Fruit fly (Drosophila melanogaster): ENCODE measurements around the gene CG9044.
A peak's percentile ranks its signal among the peaks of the same experiment; 100 is the strongest.

CG9044 gene

DNA sequence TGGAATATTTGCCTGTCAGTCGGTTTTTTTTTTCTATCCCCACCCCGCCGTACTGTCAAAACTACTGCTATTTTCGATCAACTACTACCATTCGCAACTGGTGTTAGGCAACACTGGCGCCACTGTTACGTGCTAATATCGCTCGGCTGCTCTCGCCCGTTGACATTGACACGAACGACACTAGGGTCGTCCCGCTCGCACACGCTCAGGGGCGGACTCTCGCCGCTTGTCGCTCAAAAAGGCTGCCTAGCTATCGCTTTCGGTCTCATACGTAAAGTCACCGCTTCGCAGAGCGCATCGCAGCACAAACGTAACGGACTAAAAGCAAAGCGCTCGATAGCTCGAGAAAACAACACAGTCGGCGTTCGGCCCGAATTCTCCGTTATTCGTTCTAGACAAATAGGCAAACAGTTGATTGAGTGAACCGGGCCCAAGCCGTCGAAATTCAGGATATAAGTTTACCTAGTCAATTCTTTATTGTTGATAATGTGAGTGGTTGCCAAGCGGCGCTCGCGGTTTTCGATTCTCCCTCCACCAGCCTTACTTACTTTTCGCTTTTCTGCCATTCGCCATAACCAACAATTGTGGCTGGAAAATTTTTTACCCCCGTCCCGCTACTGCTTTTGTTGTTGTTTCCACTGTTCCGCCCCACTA, 33.2 kb downstream of the CG9044 start:
- peak; percentile 64 for TF ChIP-seq CG17801 (GFP tag; optimal IDR thresholded peaks at IDR 0.05; ENCODE audit: partially characterized antibody)

- TF ChIP-seq CG17801 (GFP tag; optimal IDR thresholded peaks at IDR 0.05; ENCODE audit: partially characterized antibody), result no peak
These were observed 34.0 kb downstream of the CG9044 start for dm6 chr2L:5983236-5983635.

DNA sequence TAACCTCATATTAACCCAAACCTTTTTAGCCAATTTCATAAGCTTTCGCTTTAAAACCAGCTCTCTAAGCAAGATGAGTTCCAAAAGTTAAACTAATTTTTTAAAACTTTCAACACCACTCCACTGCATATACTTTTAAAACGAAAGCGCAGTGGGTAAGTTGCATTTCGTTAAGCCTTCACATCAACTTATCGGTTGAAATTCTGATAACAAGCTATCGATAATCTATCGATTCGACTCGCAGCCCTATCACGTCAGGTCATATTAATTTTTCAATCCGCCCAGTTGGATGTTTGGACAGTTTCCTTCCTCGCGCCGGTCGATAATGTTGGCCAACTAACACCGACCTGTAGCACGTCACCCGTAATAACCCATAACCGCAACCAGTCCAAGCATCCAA, 36.8 kb downstream of the CG9044 start, which contains the start of gene ifc:
ifc (plus strand) TSS at position 255 of the 400 bp plus-strand sequence.
- TF ChIP-seq CG17801 (GFP tag; optimal IDR thresholded peaks at IDR 0.05; ENCODE audit: partially characterized antibody), result peak; percentile 63

DNA sequence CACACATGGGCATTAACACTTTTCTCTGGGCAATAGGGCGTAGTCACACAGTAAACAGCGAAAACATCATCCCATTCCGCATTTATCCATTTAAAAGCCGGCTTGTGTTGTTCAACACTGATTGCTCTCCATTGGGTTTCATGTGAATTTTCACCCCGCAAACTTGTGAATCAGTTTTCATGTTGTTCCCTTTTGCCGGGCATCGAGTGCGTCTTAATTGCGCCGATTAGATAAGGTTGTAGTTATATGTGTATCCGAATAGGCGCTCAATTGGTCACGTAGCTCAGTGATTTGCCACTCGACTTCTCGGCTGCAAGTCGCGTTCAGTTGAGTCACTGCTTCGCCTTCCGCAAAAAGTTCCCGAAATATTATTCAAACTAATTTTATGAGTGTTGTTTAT, 37.7 kb downstream of the CG9044 start:
- TF ChIP-seq CG17801 (GFP tag; optimal IDR thresholded peaks at IDR 0.05; ENCODE audit: partially characterized antibody), result no peak

DNA sequence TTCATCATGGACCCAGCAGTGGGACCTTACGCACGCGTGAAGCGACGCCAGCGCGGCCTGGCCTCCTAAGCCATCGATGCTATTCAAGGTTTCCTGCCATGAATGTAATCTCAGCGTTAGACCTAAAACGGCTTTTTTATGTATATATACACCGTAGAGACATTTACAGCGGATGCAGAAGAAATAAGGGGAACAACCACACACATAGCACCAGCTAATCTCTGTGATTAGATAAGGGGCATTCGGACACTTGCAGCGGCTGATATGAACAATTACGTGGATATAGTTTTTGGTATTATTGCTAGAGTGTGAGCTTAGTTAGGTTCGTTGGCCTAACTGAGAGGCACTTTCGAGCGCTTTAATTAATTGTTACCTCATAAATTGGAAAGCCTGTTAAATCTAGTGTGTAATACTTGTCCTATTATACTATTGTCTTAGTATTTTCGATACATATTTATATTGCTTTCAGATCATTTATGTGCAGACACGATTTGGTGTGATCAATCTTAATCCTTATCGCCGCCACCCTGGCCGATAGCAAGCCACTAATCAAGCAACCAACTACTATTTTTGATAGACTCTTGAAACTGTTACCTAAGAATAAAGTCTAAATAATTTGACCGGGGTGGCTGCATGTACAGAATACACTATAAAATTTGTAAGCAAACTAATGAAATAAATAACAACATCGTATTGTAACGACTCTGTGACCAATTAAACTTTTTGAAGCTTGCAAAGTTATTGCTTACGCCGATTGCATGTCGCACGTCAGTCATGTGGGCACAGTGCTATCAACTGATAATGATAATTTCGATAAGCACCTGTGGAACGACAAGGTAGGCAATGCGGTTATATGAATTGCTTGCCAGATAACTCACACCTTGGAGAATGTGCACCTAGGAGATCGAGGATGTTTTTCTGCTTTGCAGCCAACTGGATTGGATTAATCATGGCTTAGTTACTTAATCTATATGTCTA, 39.2 kb downstream of the CG9044 start:
- no peak for TF ChIP-seq CG17801 (GFP tag; optimal IDR thresholded peaks at IDR 0.05; ENCODE audit: partially characterized antibody)

- no peak for TF ChIP-seq CG17801 (GFP tag; optimal IDR thresholded peaks at IDR 0.05; ENCODE audit: partially characterized antibody)
These were observed 41.2 kb downstream of the CG9044 start for dm6 chr2L:5990447-5990846.

DNA sequence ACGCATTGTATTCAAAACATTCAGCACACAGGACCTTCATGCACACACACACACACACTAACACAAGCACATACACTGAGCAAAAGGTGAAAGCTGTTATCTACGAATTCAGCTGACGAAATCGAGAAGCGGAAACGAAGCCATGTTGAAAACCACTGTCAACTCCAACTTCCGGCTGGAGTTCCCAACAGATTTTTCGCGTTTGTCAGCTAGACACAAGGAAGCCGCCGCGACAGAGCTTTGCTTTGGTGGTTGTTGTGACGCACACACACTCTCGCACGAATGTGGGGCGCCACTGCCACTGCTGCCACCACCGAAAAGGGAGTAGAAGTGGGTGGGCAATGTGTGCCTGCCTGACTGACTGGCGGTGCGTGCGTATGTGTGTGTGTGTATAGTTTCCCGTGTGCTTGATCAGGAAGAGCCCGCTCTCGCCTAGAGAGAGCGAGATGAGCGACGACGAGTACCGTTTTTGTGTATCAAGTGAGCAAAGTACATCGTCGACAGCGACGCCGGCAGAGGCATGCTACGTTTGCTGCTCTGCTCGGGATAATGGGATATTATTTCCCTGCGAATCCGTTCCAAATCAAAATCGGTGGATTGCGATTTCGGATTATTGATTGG, 48.5 kb downstream of the CG9044 start:
- no peak for TF ChIP-seq CG17801 (GFP tag; optimal IDR thresholded peaks at IDR 0.05; ENCODE audit: partially characterized antibody)

dm6 chr2L:5998383-5998782, 49.1 kb downstream of the CG9044 start:
- TF ChIP-seq CG17801 (GFP tag; optimal IDR thresholded peaks at IDR 0.05; ENCODE audit: partially characterized antibody), result no peak

dm6 chr2L:5999247-5999646, 50.0 kb downstream of the CG9044 start, which contains the start of gene Kdm5:
Kdm5 (minus strand) TSS chr2L:5999501.
- peak; percentile 22 for TF ChIP-seq CG17801 (GFP tag; optimal IDR thresholded peaks at IDR 0.05; ENCODE audit: partially characterized antibody)

DNA sequence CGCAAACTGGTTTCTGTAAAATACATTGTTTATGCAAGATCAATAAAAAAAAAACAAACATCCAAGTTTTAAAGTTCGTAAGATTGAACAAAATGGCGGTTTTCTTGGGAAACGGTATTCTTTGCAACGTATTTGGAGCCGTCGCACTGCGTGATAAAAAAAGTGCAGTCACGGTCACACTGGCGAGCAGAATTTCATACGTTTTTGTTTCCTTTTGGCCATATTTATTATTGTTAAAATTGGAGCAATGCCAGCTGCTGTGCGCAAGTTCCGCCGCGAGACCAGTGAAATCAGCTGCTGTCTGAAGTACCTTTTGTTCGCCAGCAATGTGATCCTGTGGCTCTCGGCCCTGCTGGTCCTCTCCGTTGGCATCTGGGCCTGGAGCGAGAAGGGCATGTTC, 50.8 kb downstream of the CG9044 start, which contains the start of gene Tsp26A:
Tsp26A (plus strand) TSS at position 164 of the 400 bp plus-strand sequence.
- no peak for TF ChIP-seq CG17801 (GFP tag; optimal IDR thresholded peaks at IDR 0.05; ENCODE audit: partially characterized antibody)
